Worm (Caenorhabditis elegans) whole organism, mixed stage, embryonic: ENCODE results near the gene kel-1.

ENCODE experiments used
- blmp-1 ChIP-seq: fragments of 150-350 bp; optimal IDR thresholded peaks from 2 replicates; lab custom pipeline; 2014; ENCODE audit warnings: missing biosample characterization, missing genetic modification characterization
- ceh-43 ChIP-seq: fragments of 200-800 bp; sonication (Bioruptor generic); optimal IDR thresholded peaks from 2 replicates; lab custom pipeline; 2018; ENCODE audit warnings: mild to moderate bottlenecking, missing genetic modification characterization, moderate library complexity, missing compliant biosample characterization
- ham-2 ChIP-seq: fragments of 200-800 bp; sonication (Bioruptor generic); optimal IDR thresholded peaks from 2 replicates; lab custom pipeline; 2018; ENCODE audit warnings: mild to moderate bottlenecking, missing genetic modification characterization, missing compliant biosample characterization
- lin-13 ChIP-seq: fragments of 150-350 bp; optimal IDR thresholded peaks from 2 replicates; lab custom pipeline; 2014; ENCODE audit warnings: missing biosample characterization, missing genetic modification characterization
- lsy-2 ChIP-seq: fragments of 150-350 bp; optimal IDR thresholded peaks from 2 replicates; lab custom pipeline; 2014; ENCODE audit warnings: missing biosample characterization, missing genetic modification characterization
- nhr-12 ChIP-seq: fragments of 150-350 bp; optimal IDR thresholded peaks from 2 replicates; lab custom pipeline; 2014; ENCODE audit warnings: missing biosample characterization, missing genetic modification characterization
- nhr-237 ChIP-seq: fragments of 150-350 bp; optimal IDR thresholded peaks from 2 replicates; lab custom pipeline; 2014; ENCODE audit warnings: missing biosample characterization, missing genetic modification characterization
- tbx-8 ChIP-seq: fragments of 200-800 bp; sonication (Bioruptor generic); optimal IDR thresholded peaks from 2 replicates; lab custom pipeline; 2018; ENCODE audit warnings: mild to moderate bottlenecking, missing genetic modification characterization, moderate library complexity, missing compliant biosample characterization
- unc-39 ChIP-seq: fragments of 150-350 bp; optimal IDR thresholded peaks from 2 replicates; lab custom pipeline; 2014; ENCODE audit warnings: missing biosample characterization, missing genetic modification characterization
- ztf-11 ChIP-seq: fragments of 150-350 bp; optimal IDR thresholded peaks from 2 replicates; lab custom pipeline; 2014; ENCODE audit warnings: missing biosample characterization, missing genetic modification characterization

DNA sequence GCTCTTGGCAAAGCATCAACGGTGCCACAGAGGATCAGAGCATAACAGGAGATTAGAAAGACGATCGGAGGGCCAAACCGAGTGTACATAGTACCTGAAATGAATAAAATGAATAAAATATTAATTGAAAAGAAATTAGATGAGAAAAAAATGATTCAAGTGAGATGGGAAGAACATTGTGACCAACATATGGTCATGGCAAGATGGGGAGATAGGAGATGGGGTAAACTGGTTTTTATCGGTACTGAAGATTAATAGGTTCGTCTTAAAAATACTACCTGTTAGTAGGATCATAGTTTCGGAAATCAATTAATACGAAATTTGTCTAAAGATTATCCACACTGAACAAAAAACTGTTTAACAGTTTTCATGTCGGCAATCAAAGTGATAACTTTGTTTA is 31.7 kb upstream of the kel-1 start, which contains the start of gene nep-1:
- TF ChIP-seq nhr-12 (no peak), ceh-43 (GFP tag; lab: Kevin White, UChicago) (no peak), lsy-2 (tag; lab: Kevin White, UChicago) (no peak), blmp-1 (tag; lab: Kevin White, UChicago) (no peak), unc-39 (no peak), ham-2 (no peak), ztf-11 (no peak), lin-13 (no peak), tbx-8 (GFP tag; lab: Kevin White, UChicago) (no peak), nhr-237 (tag; lab: Kevin White, UChicago) (no peak)
